Worm (Caenorhabditis elegans) whole organism, late embryonic: ENCODE results near the gene clec-199.

Experiments
- C08G9.2 ChIP-seq: sonication (generic microtip); optimal IDR thresholded peaks from 2 replicates; lab custom pipeline; 2016; ENCODE audit warnings: mild to moderate bottlenecking, missing genetic modification characterization, moderate library complexity, missing compliant biosample characterization
- F13H6.1 ChIP-seq: sonication (generic microtip); optimal IDR thresholded peaks from 2 replicates; lab custom pipeline; 2016; ENCODE audit warnings: missing genetic modification characterization, missing compliant biosample characterization
- K09A11.1 ChIP-seq: sonication (generic microtip); optimal IDR thresholded peaks from 2 replicates; lab custom pipeline; 2017; ENCODE audit warnings: antibody characterized with exemption, mild to moderate bottlenecking, missing genetic modification characterization, missing compliant biosample characterization; ENCODE audit not compliant: insufficient read depth
- ceh-14 ChIP-seq: sonication (generic microtip); optimal IDR thresholded peaks from 2 replicates; lab custom pipeline; 2016; ENCODE audit warnings: missing genotype, missing genetic modification characterization, missing compliant biosample characterization
- ceh-18 ChIP-seq: sonication (generic microtip); optimal IDR thresholded peaks from 2 replicates; lab custom pipeline; 2016; ENCODE audit warnings: missing genetic modification characterization, missing compliant biosample characterization
- ceh-30 ChIP-seq: fragments of 150-350 bp; optimal IDR thresholded peaks from 2 replicates; lab custom pipeline; 2014; ENCODE audit warnings: missing biosample characterization, missing genetic modification characterization
- ceh-31 ChIP-seq: sonication (generic microtip); optimal IDR thresholded peaks from 2 replicates; lab custom pipeline; 2016; ENCODE audit warnings: missing genetic modification characterization, missing compliant biosample characterization
- ceh-9 ChIP-seq: sonication (generic microtip); optimal IDR thresholded peaks from 2 replicates; lab custom pipeline; 2016; ENCODE audit warnings: mild to moderate bottlenecking, missing genetic modification characterization, inconsistent platforms, missing compliant biosample characterization
- che-1 ChIP-seq: sonication (generic microtip); optimal IDR thresholded peaks from 2 replicates; lab custom pipeline; 2016; ENCODE audit warnings: mild to moderate bottlenecking, missing genetic modification characterization, missing compliant biosample characterization
- dve-1 ChIP-seq: sonication (generic microtip); optimal IDR thresholded peaks from 2 replicates; lab custom pipeline; 2017; ENCODE audit warnings: antibody characterized with exemption, mild to moderate bottlenecking, missing genetic modification characterization, missing compliant biosample characterization
- elt-2 ChIP-seq: sonication (generic microtip); optimal IDR thresholded peaks from 2 replicates; lab custom pipeline; 2016; ENCODE audit warnings: missing genetic modification reagents, missing genetic modification characterization, missing compliant biosample characterization
- elt-4 ChIP-seq: sonication (generic microtip); optimal IDR thresholded peaks from 2 replicates; lab custom pipeline; 2016; ENCODE audit warnings: missing genetic modification characterization, missing compliant biosample characterization
- eyg-1 ChIP-seq: sonication (generic microtip); optimal IDR thresholded peaks from 2 replicates; lab custom pipeline; 2016; ENCODE audit warnings: missing genotype, missing genetic modification characterization, missing compliant biosample characterization
- fax-1 ChIP-seq: sonication (generic microtip); optimal IDR thresholded peaks from 2 replicates; lab custom pipeline; 2016; ENCODE audit warnings: missing genotype, missing genetic modification characterization, missing compliant biosample characterization
- fkh-10 ChIP-seq: fragments of 150-350 bp; optimal IDR thresholded peaks from 2 replicates; lab custom pipeline; 2014; ENCODE audit warnings: missing biosample characterization, missing genetic modification reagents, missing genetic modification characterization
- gmeb-2 ChIP-seq: sonication (generic microtip); optimal IDR thresholded peaks from 2 replicates; lab custom pipeline; 2016; ENCODE audit warnings: missing genetic modification characterization, inconsistent platforms, missing compliant biosample characterization
- lim-6 ChIP-seq: sonication (generic microtip); optimal IDR thresholded peaks from 2 replicates; lab custom pipeline; 2016; ENCODE audit warnings: missing genetic modification characterization, missing compliant biosample characterization
- lin-11 ChIP-seq: fragments of 200-800 bp; sonication (Bioruptor generic); optimal IDR thresholded peaks from 2 replicates; lab custom pipeline; 2018; ENCODE audit warnings: mild to moderate bottlenecking, missing genetic modification characterization, missing compliant biosample characterization
- madf-2 ChIP-seq: sonication (generic microtip); optimal IDR thresholded peaks from 2 replicates; lab custom pipeline; 2017; ENCODE audit warnings: missing genetic modification characterization, missing compliant biosample characterization
- mec-3 ChIP-seq: sonication (generic microtip); optimal IDR thresholded peaks from 2 replicates; lab custom pipeline; 2016; ENCODE audit warnings: borderline replicate concordance, missing genetic modification characterization, missing compliant biosample characterization
- nfya-1 ChIP-seq: sonication (generic microtip); optimal IDR thresholded peaks from 2 replicates; lab custom pipeline; 2017; ENCODE audit warnings: missing genetic modification characterization, mild to moderate bottlenecking, missing compliant biosample characterization, antibody characterized with exemption, moderate library complexity
- nhr-11 ChIP-seq: fragments of 150-350 bp; optimal IDR thresholded peaks from 2 replicates; lab custom pipeline; 2014; ENCODE audit warnings: missing biosample characterization, missing genetic modification characterization
- pag-3 ChIP-seq: sonication (generic microtip); optimal IDR thresholded peaks from 2 replicates; lab custom pipeline; 2016; ENCODE audit warnings: missing compliant biosample characterization, missing genetic modification characterization, borderline replicate concordance
- pat-9 ChIP-seq: fragments of 200-800 bp; sonication (Bioruptor generic); optimal IDR thresholded peaks from 2 replicates; lab custom pipeline; 2018; ENCODE audit warnings: mild to moderate bottlenecking, missing genetic modification characterization, moderate library complexity, missing compliant biosample characterization
- pha-2 ChIP-seq: sonication (generic microtip); optimal IDR thresholded peaks from 2 replicates; lab custom pipeline; 2017; ENCODE audit warnings: mild to moderate bottlenecking, missing genetic modification characterization, missing compliant biosample characterization
- pha-4 ChIP-seq: fragments of 150-350 bp; optimal IDR thresholded peaks from 2 replicates; lab custom pipeline; 2018; ENCODE audit warnings: missing biosample characterization, missing genetic modification reagents, missing genetic modification characterization
- ref-2 ChIP-seq: sonication (generic microtip); optimal IDR thresholded peaks from 2 replicates; lab custom pipeline; 2016; ENCODE audit warnings: missing genetic modification characterization, missing compliant biosample characterization
- sox-4 ChIP-seq: sonication (generic microtip); optimal IDR thresholded peaks from 2 replicates; lab custom pipeline; 2017; ENCODE audit warnings: mild to moderate bottlenecking, missing genetic modification characterization, inconsistent platforms, missing compliant biosample characterization
- tbx-2 ChIP-seq: sonication (generic microtip); optimal IDR thresholded peaks from 2 replicates; lab custom pipeline; 2016; ENCODE audit warnings: missing genetic modification characterization, missing compliant biosample characterization
- tbx-7 ChIP-seq: sonication (generic microtip); optimal IDR thresholded peaks from 2 replicates; lab custom pipeline; 2016; ENCODE audit warnings: missing genotype, missing genetic modification characterization, missing compliant biosample characterization
- ttx-3 ChIP-seq: sonication (generic microtip); optimal IDR thresholded peaks from 2 replicates; lab custom pipeline; 2016; ENCODE audit warnings: missing genetic modification reagents, missing genetic modification characterization, missing compliant biosample characterization
- unc-42 ChIP-seq: sonication (generic microtip); optimal IDR thresholded peaks from 2 replicates; lab custom pipeline; 2016; ENCODE audit warnings: missing genotype, missing genetic modification characterization, missing compliant biosample characterization
- unc-55 ChIP-seq: sonication (generic microtip); optimal IDR thresholded peaks from 2 replicates; lab custom pipeline; 2017; ENCODE audit warnings: missing biosample characterization, missing genetic modification reagents, missing genetic modification characterization
- ztf-16 ChIP-seq: sonication (generic microtip); optimal IDR thresholded peaks from 2 replicates; lab custom pipeline; 2017; ENCODE audit warnings: missing genetic modification characterization, missing compliant biosample characterization

Gene clec-199

ce11 chrIV:17341033-17341432 lies 10.7 kb upstream of the clec-199 start:
- TF ChIP-seq che-1, result no peak
- TF ChIP-seq lin-11 (tag; lab: Kevin White, UChicago), result no peak
- TF ChIP-seq nfya-1 (tag; lab: Kevin White, UChicago), result no peak
- TF ChIP-seq ceh-9, result no peak
- no peak for TF ChIP-seq unc-55 (GFP tag; lab: Kevin White, UChicago)
- TF ChIP-seq pha-2 (tag; lab: Kevin White, UChicago), result no peak
- no peak for TF ChIP-seq madf-2 (tag; lab: Kevin White, UChicago)
- no peak for TF ChIP-seq gmeb-2
- TF ChIP-seq sox-4 (tag; lab: Kevin White, UChicago), result no peak
- TF ChIP-seq C08G9.2 (tag; lab: Kevin White, UChicago), result no peak
- TF ChIP-seq F13H6.1 (tag; lab: Kevin White, UChicago), result no peak
- TF ChIP-seq dve-1 (tag; lab: Kevin White, UChicago), result no peak
- no peak for TF ChIP-seq fax-1
- TF ChIP-seq elt-4, result no peak

- no peak for TF ChIP-seq K09A11.1 (tag; lab: Kevin White, UChicago)
- no peak for TF ChIP-seq pha-4 (tag; lab: Kevin White, UChicago)
- no peak for TF ChIP-seq pag-3 (tag; lab: Kevin White, UChicago)
- TF ChIP-seq, all 69 proteins: peak for 0
Measured at ce11 chrIV:17342179-17342578, 9.5 kb upstream of the clec-199 start, which contains the start of gene C49C3.9. Gene C49C3.9, minus strand, starts transcription at chrIV:17342314.

DNA sequence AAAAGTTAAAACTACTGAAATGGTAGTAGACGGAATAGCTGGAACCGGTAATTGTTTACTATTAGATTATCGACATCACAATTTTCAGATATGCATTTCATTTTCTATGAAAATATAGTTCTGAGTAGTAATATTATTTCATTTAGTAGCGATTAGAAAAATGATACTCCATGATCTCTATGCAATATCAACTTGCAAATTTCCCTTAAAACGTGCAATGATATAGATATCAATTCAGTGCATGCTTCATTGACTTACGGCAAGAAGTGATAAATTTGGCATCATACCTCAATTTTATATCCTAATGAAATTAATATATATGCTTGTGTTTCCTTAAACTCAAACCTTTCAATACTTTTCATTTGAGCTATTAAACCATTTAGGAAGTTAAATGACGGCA lies 9.0 kb upstream of the clec-199 start, which contains the start of gene C49C3.21:
TSS of gene C49C3.21 (plus strand) at position 301 of the 400 bp plus-strand sequence.
- TF ChIP-seq lim-6 (no peak), ceh-18 (no peak), ceh-31 (tag; lab: Kevin White, UChicago) (no peak), elt-4 (no peak), gmeb-2 (no peak), pat-9 (tag; lab: Kevin White, UChicago) (no peak), lin-11 (tag; lab: Kevin White, UChicago) (no peak), ceh-30 (tag; lab: Kevin White, UChicago) (no peak), F13H6.1 (tag; lab: Kevin White, UChicago) (no peak), elt-2 (tag; lab: Kevin White, UChicago) (no peak), mec-3 (tag; lab: Kevin White, UChicago) (no peak), ttx-3 (tag; lab: Kevin White, UChicago) (no peak), fkh-10 (GFP tag; lab: Kevin White, UChicago) (no peak), nhr-11 (tag; lab: Kevin White, UChicago) (no peak), tbx-2 (no peak), ref-2 (tag; lab: Kevin White, UChicago) (no peak), ceh-14 (tag; lab: Kevin White, UChicago) (no peak), nfya-1 (tag; lab: Kevin White, UChicago) (no peak), unc-42 (no peak)
- TF ChIP-seq, all 69 proteins: peak for 0

- TF ChIP-seq ceh-14 (tag; lab: Kevin White, UChicago) (no peak), pha-2 (tag; lab: Kevin White, UChicago) (no peak), tbx-7 (tag; lab: Kevin White, UChicago) (no peak), ztf-16 (tag; lab: Kevin White, UChicago) (no peak), K09A11.1 (tag; lab: Kevin White, UChicago) (no peak), eyg-1 (tag; lab: Kevin White, UChicago) (no peak)
Measured at ce11 chrIV:17343482-17343881, 8.2 kb upstream of the clec-199 start, which contains the start of gene C49C3.11. Gene C49C3.11, plus strand, starts transcription at chrIV:17343782.
